Fruit fly (Drosophila melanogaster): Measurements from ENCODE around the gene CG46306.

DNA sequence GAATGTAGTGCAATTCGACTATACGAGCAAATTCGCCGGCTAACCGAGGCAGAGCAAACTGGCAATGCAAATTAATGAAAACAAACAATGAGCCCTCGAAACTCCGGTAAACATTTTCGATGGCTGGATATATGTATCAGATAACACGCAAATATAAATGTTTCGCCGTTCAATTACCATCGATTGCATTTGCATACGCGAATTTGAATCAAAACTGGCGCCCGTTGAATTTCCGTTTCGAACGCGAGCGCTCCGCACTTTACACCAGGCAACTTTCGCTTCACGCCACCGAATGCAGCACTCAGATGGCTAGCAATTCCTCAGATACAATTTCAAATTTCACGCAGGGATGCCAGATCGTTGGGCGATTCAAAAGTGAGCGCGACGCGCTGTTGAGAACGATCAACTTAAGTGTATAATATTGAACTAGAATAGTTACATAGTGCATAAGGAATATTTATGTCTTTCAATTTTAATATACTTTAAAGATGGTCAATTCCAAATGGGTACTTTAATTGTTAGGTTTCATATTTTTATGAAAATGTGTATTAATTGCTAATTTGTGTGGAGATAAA lies 52.1 kb downstream of the CG46306 start, which contains the start of gene if:
- TF ChIP-seq CG6276 (GFP tag; optimal IDR thresholded peaks at IDR 0.05) (no peak), achi (GFP tag; optimal IDR thresholded peaks at IDR 0.05) (no peak), CG6808 (GFP tag; optimal IDR thresholded peaks at IDR 0.05) (no peak), OdsH (GFP tag; optimal IDR thresholded peaks at IDR 0.05) (no peak), Lpt (GFP tag; optimal IDR thresholded peaks at IDR 0.05) (no peak), Blimp-1 (GFP tag; optimal IDR thresholded peaks at IDR 0.05) (no peak), Sox102F (GFP tag; optimal IDR thresholded peaks at IDR 0.05) (no peak), dsx (GFP tag; optimal IDR thresholded peaks at IDR 0.05; ENCODE audit: poor library complexity, severe bottlenecking) (no peak), Sox14 (GFP tag; optimal IDR thresholded peaks at IDR 0.05) (no peak), ss (GFP tag; optimal IDR thresholded peaks at IDR 0.05) (no peak)
